Fruit fly (Drosophila melanogaster): ENCODE data around the gene CG4789.

Gene CG4789

DNA sequence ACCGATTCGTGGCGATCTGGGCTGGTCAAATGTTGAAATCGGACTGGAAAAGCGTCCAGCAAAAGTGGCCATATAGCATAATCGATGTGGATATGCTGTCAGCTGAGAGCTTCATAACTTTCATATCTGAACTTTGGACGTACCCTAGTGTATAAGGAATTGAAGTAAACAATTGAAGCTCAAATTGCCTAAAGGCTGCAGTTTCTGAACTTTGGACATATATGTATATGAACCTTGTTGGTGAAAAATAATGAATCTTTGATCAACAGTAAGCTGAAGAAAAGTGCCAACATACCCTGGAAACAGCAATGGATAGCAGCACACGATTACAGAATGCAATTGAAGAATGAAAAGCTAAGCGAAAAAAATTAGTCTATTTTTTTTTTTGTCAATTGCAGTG is 29.4 kb downstream of the CG4789 start:
- TF ChIP-seq bab1 (GFP tag; optimal IDR thresholded peaks at IDR 0.05) (peak; percentile 38), CG1620 (GFP tag; optimal IDR thresholded peaks at IDR 0.05) (peak; percentile 7), CG12768 (GFP tag; optimal IDR thresholded peaks at IDR 0.05) (no peak), tj (GFP tag; optimal IDR thresholded peaks at IDR 0.05) (peak; percentile 95), cic (GFP tag; optimal IDR thresholded peaks at IDR 0.05) (no peak), Mnt (GFP tag; optimal IDR thresholded peaks at IDR 0.05) (no peak), toe (GFP tag; optimal IDR thresholded peaks at IDR 0.05) (no peak)

DNA sequence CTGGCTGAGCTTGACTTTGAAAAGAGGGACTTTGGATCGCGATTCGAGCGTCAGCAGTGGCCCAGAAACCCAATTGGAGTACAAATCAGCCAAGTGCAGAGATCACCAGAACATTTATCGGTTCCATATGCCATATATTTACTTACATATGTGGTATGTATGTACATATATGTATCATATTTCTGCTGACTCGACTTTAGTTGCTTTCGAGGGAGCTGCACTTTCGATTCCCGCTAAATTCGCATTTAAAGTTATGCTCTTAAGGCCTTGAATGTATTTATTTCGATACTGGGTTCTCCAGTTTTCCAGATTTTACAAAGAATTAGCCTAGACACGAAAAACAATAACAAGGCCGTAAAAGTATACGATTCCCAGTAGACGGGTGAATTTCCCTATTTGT is 31.1 kb downstream of the CG4789 start:
- TF ChIP-seq kay (GFP tag; ENCODE audit: borderline replicate concordance) (no peak), ovo (GFP tag; optimal IDR thresholded peaks at IDR 0.05) (no peak), tj (GFP tag; optimal IDR thresholded peaks at IDR 0.05) (peak; percentile 97)

DNA sequence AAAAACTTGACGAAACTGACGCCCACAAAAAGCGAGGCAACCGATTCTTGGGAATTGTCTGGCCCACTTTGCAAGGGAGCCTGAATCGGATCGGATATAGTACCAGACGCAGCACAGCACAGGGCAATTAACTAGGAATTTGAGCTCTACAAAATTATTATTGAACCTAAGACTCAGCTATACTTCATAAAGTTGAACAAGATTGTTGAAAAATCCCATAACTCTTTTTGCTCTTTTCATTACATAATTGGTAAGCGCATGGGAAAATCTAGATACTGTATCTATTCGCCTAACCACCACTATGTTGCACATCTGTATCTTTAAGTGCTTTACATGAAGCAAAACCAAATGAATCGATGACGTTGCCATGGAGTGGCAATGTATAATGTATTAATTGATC is 32.4 kb downstream of the CG4789 start:
- TF ChIP-seq tj (GFP tag; optimal IDR thresholded peaks at IDR 0.05) (peak; percentile 10), CG14711 (tag; optimal IDR thresholded peaks at IDR 0.05) (peak; percentile 23), cic (GFP tag; optimal IDR thresholded peaks at IDR 0.05) (no peak)

DNA sequence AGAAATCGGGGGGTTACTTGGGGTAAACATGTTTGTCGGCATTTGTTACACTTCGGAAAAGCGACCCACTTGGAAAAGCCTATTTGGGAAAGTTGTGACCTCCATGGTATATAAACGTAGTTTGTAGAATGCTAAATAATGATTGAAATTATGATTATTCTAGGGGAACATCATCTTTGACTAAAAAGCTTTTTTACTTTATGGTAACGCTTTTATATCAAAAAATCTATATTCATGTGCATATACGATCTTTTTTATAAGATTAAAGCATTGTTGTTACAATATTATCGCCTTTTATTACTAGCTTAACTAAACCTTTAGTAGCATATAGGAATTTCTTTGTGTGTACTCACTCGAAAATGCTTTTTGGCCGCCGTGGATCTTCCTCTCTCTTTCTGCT is 33.5 kb downstream of the CG4789 start:
- no peak for TF ChIP-seq bab1 (GFP tag; optimal IDR thresholded peaks at IDR 0.05)
- TF ChIP-seq toe (GFP tag; optimal IDR thresholded peaks at IDR 0.05) = no peak
- no peak for TF ChIP-seq CG7045 (GFP tag; optimal IDR thresholded peaks at IDR 0.05)
- no peak for TF ChIP-seq CG11617 (GFP tag; optimal IDR thresholded peaks at IDR 0.05)
- no peak for TF ChIP-seq tj (GFP tag; optimal IDR thresholded peaks at IDR 0.05)

DNA sequence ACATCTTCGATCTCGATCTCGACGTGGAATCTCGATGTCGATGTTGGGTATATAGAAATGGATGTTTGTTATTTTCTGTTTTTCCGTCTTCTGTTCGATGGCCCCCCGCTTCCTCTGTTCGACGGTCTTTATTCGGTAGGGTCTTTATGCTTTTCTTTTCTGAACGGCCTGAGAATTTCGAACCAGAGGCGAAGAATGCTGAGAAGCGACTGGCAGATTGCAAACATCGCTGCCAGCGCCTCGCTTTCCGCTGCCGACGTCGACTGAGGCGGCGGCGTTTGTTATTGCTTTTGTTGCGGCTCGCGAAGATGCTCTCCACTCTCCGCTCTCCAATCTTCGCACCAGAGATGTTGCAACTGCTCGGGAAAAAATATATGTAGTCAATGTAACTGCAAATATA is 34.6 kb downstream of the CG4789 start, which contains the start of the genes CG13004 and CG46306:
TSS of gene CG13004 (minus strand) at position 217 of the 400 bp plus-strand sequence.
TSS of gene CG46306 (minus strand) at position 217 of the 400 bp plus-strand sequence.
- TF ChIP-seq cnc (optimal IDR thresholded peaks at IDR 0.05) (no peak), Hr96 (GFP tag; optimal IDR thresholded peaks at IDR 0.05) (no peak), CG12768 (GFP tag; optimal IDR thresholded peaks at IDR 0.05) (no peak), CG7101 (tag; optimal IDR thresholded peaks at IDR 0.05) (no peak), Crg-1 (GFP tag; optimal IDR thresholded peaks at IDR 0.05) (no peak), pad (GFP tag; optimal IDR thresholded peaks at IDR 0.05) (no peak), toe (GFP tag; optimal IDR thresholded peaks at IDR 0.05) (no peak), tj (GFP tag; optimal IDR thresholded peaks at IDR 0.05) (peak; percentile 14)

DNA sequence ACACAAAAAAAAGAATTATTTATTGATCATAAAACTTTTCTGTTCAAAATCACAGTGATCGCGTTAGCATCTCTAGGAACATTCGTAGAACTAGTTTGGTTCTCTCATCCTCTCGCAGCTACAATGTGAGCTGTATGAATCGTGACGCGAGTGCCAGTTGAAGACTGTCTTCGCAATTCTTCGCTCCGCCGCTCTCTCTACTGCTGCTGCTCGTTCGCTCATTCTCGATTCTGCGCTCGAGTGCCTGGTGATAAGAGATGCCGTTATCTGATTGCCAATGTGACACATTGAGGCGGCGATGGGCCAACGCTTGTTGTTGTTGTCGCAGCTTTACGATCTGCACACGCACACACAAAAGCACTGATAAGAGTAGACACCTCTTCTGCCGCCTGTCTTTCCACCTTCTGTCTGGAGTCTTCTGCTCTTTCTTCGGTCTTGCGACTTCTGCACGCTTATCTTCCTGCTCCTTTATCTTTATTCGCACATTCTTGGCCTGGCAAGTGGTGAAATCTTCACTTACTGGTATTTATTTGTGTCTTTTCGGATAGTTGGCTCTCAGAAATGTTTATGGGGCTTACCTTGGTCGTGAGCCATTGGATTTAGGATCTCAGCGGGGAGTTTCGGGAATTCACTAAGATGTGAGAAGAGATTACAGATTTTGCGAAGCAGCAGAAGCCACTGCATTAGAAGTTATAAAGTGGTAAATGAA is 35.5 kb downstream of the CG4789 start:
- no peak for TF ChIP-seq cnc (optimal IDR thresholded peaks at IDR 0.05)
- TF ChIP-seq pad (GFP tag; optimal IDR thresholded peaks at IDR 0.05) = no peak
- peak; percentile 28 for TF ChIP-seq tj (GFP tag; optimal IDR thresholded peaks at IDR 0.05)
- peak; percentile 61 for TF ChIP-seq ovo (GFP tag; optimal IDR thresholded peaks at IDR 0.05)

DNA sequence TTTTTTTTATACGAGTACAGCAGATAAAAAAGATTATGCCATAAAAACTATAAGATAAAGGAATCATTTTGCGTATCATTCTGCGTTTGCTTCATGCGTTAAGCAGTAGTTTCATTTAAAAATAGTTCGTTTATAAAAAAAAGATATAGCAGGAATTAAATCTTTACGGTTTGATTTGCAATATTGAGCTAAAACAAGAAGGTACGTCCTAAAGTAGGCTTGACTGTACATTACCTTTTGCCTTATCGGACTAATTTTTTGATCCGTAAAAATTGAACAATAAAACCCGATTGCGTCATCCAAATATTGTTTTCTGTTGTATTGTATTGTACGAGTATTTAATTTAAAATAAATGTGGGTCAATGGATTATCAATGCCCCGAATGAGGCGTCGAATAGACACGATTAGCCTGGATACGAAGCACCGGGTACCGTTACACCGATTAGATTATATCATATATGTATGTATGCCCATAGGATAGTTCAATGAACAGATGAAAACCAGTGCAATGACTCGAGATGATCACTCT is 36.1 kb downstream of the CG4789 start:
- TF ChIP-seq kay (GFP tag; ENCODE audit: borderline replicate concordance) = peak; percentile 58
- TF ChIP-seq CG12768 (GFP tag; optimal IDR thresholded peaks at IDR 0.05) = no peak
- no peak for TF ChIP-seq toe (GFP tag; optimal IDR thresholded peaks at IDR 0.05)

DNA sequence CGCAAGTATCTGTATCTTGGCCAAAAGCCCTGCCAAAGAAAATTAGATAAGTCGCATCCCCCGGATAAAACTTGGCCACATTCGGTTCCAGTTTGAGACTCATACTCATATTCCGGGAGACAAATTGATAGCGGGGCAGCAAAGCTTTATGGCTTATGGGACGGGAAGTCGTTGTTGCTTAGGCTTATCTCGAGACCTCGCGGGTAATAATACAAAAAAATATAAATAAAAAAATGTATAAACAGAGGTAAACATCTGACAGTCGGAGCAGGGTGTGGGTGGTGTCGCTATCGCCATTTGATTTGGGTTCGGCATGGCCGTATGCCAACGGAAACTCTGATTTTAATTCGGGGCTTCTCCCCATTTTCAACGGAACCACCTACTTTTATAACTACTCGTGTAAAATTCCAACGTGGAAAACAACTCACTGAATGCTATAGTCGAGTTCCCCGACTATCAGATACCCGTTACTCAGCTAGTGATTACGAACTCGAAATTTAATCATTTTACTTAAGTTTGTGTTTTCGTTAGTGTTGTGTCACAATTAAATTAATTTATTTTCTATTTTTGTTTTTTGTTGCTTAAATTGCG is 37.0 kb downstream of the CG4789 start:
- TF ChIP-seq CG5204 (GFP tag; optimal IDR thresholded peaks at IDR 0.05) (no peak), tj (GFP tag; optimal IDR thresholded peaks at IDR 0.05) (no peak), pad (GFP tag; optimal IDR thresholded peaks at IDR 0.05) (no peak), Crg-1 (GFP tag; optimal IDR thresholded peaks at IDR 0.05) (no peak), CG1620 (GFP tag; optimal IDR thresholded peaks at IDR 0.05) (no peak), kay (GFP tag; ENCODE audit: borderline replicate concordance) (no peak), CG33017 (tag; optimal IDR thresholded peaks at IDR 0.05) (no peak)

DNA sequence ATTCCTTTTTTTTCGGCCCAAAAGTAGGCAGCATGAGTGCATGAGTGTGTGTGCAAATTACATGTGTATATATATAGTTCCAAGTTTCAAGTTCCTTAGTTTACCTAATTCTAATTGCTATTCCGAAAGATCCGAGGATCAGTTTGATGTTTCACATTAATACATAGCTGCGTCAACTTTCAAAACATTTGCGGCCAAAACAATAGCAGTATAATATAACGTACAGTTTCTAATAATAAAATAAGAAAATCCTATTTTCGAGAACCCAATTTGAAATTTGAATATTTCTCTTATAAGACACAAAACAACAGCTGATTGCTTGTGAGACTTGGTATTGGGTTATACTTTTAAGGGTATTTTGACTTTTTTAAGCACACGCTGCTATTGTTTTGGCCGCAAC is 38.3 kb downstream of the CG4789 start:
- TF ChIP-seq CG1620 (GFP tag; optimal IDR thresholded peaks at IDR 0.05) (no peak), cnc (optimal IDR thresholded peaks at IDR 0.05) (no peak), pad (GFP tag; optimal IDR thresholded peaks at IDR 0.05) (no peak), cic (GFP tag; optimal IDR thresholded peaks at IDR 0.05) (no peak), bab1 (GFP tag; optimal IDR thresholded peaks at IDR 0.05) (no peak), tj (GFP tag; optimal IDR thresholded peaks at IDR 0.05) (no peak), toe (GFP tag; optimal IDR thresholded peaks at IDR 0.05) (no peak), ovo (GFP tag; optimal IDR thresholded peaks at IDR 0.05) (no peak), CG11617 (GFP tag; optimal IDR thresholded peaks at IDR 0.05) (no peak), CG7101 (tag; optimal IDR thresholded peaks at IDR 0.05) (no peak), kay (GFP tag; ENCODE audit: borderline replicate concordance) (no peak), Mnt (GFP tag; optimal IDR thresholded peaks at IDR 0.05) (no peak), CG14711 (tag; optimal IDR thresholded peaks at IDR 0.05) (no peak), CG12768 (GFP tag; optimal IDR thresholded peaks at IDR 0.05) (no peak), Hr96 (GFP tag; optimal IDR thresholded peaks at IDR 0.05) (no peak), CG7045 (GFP tag; optimal IDR thresholded peaks at IDR 0.05) (no peak), Clk (GFP tag; optimal IDR thresholded peaks at IDR 0.05) (no peak), Crg-1 (GFP tag; optimal IDR thresholded peaks at IDR 0.05) (no peak), CG33017 (tag; optimal IDR thresholded peaks at IDR 0.05) (no peak), CG5204 (GFP tag; optimal IDR thresholded peaks at IDR 0.05) (no peak)

All from whole organism, adult.